Worm (Caenorhabditis elegans) whole organism, young adult: ENCODE results near the gene F11G11.15.

Experiments
- B0336.3 ChIP-seq: fragments of 200-800 bp; sonication (Bioruptor generic); IDR thresholded peaks from 2 replicates; pipeline ENCODE4 v1.3.6; 2022; ENCODE audit warnings: missing genetic modification characterization, missing compliant biosample characterization
- D2030.7 ChIP-seq: fragments of 200-800 bp; sonication (Bioruptor generic); IDR thresholded peaks from 2 replicates; pipeline ENCODE4 v1.3.6; 2022; ENCODE audit warnings: missing genetic modification reagents, missing genetic modification characterization, missing compliant biosample characterization
- F33H1.4 ChIP-seq: fragments of 200-800 bp; sonication (Bioruptor generic); IDR thresholded peaks from 2 replicates; pipeline ENCODE4 v1.3.6; 2022; ENCODE audit warnings: missing genetic modification reagents, missing genetic modification characterization, missing compliant biosample characterization
- F39B2.1 ChIP-seq: fragments of 200-800 bp; sonication (Bioruptor generic); IDR thresholded peaks from 2 replicates; pipeline ENCODE4 v1.3.6; 2022; ENCODE audit warnings: missing genetic modification reagents, missing genetic modification characterization, missing compliant biosample characterization
- F57A8.1 ChIP-seq: fragments of 200-800 bp; sonication (Bioruptor generic); optimal IDR thresholded peaks from 2 replicates; lab custom pipeline; 2018; ENCODE audit warnings: mild to moderate bottlenecking, missing genetic modification characterization, moderate library complexity, missing compliant biosample characterization
- K12H6.12 ChIP-seq: fragments of 200-800 bp; sonication (Bioruptor generic); optimal IDR thresholded peaks from 2 replicates; lab custom pipeline; 2018; ENCODE audit warnings: mild to moderate bottlenecking, missing genetic modification characterization, missing compliant biosample characterization
- Y53F4B.3 ChIP-seq: fragments of 200-800 bp; sonication (Bioruptor generic); IDR thresholded peaks from 2 replicates; pipeline ENCODE4 v1.3.6; 2022; ENCODE audit warnings: missing genetic modification reagents, missing genetic modification characterization, missing compliant biosample characterization
- Y67H2A.10 ChIP-seq: fragments of 200-800 bp; sonication (Bioruptor generic); conservative IDR thresholded peaks from 2 replicates; pipeline ENCODE4 v1.3.6; 2022; ENCODE audit warnings: missing genetic modification reagents, missing genetic modification characterization, missing compliant biosample characterization
- Y79H2A.3 ChIP-seq: fragments of 200-800 bp; sonication (Bioruptor generic); conservative IDR thresholded peaks from 2 replicates; pipeline ENCODE4 v1.3.6; 2022; ENCODE audit warnings: missing genetic modification reagents, missing genetic modification characterization, missing compliant biosample characterization
- akir-1 ChIP-seq: fragments of 200-800 bp; sonication (Bioruptor generic); optimal IDR thresholded peaks from 2 replicates; lab custom pipeline; 2018; ENCODE audit warnings: mild to moderate bottlenecking, missing genetic modification characterization, moderate library complexity, missing compliant biosample characterization
- athp-1 ChIP-seq: sonication (generic microtip); optimal IDR thresholded peaks from 2 replicates; lab custom pipeline; 2017; ENCODE audit warnings: mild to moderate bottlenecking, missing genetic modification characterization, missing compliant biosample characterization
- attf-5 ChIP-seq: fragments of 200-800 bp; sonication (Bioruptor generic); optimal IDR thresholded peaks from 2 replicates; lab custom pipeline; 2018; ENCODE audit warnings: mild to moderate bottlenecking, missing genetic modification characterization, missing compliant biosample characterization
- cebp-1 ChIP-seq, 2 experiments: fragments of 200-800 bp in 1 of 2; sonication (Bioruptor generic) in 1 of 2; sonication (generic microtip) in 1 of 2; IDR thresholded peaks in 1 of 2; optimal IDR thresholded peaks in 1 of 2; 2 replicates each; pipeline versions ENCODE4 v1.3.6 to Lab custom; 2017 to 2022; ENCODE audit warnings: missing compliant biosample characterization in 2 of 2, missing genetic modification characterization in 2 of 2, mild to moderate bottlenecking in 1 of 2, missing genetic modification reagents in 1 of 2, moderate library complexity in 1 of 2
- cebp-2 ChIP-seq: fragments of 200-800 bp; sonication (Bioruptor generic); IDR thresholded peaks from 2 replicates; pipeline ENCODE4 v1.3.6; 2022; ENCODE audit warnings: missing genetic modification characterization, missing compliant biosample characterization
- ceh-91 ChIP-seq: fragments of 200-800 bp; sonication (Bioruptor generic); IDR thresholded peaks from 2 replicates; pipeline ENCODE4 v1.3.6; 2022; ENCODE audit warnings: missing genetic modification reagents, missing genetic modification characterization, missing compliant biosample characterization
- die-1 ChIP-seq: sonication (generic microtip); optimal IDR thresholded peaks from 2 replicates; lab custom pipeline; 2016; ENCODE audit warnings: missing genotype, mild to moderate bottlenecking, missing genetic modification characterization, missing compliant biosample characterization
- dox-1 ChIP-seq: fragments of 200-800 bp; sonication (Bioruptor generic); IDR thresholded peaks from 2 replicates; pipeline ENCODE4 v1.3.6; 2022; ENCODE audit warnings: missing genetic modification reagents, missing genetic modification characterization, missing compliant biosample characterization
- dpl-1 ChIP-seq: fragments of 150-350 bp; optimal IDR thresholded peaks from 2 replicates; lab custom pipeline; 2014; ENCODE audit warnings: missing biosample characterization, missing genetic modification reagents, missing genetic modification characterization
- efl-1 ChIP-seq: fragments of 150-350 bp; optimal IDR thresholded peaks from 2 replicates; lab custom pipeline; 2014; ENCODE audit warnings: missing biosample characterization, missing genetic modification reagents, missing genetic modification characterization
- egl-44 ChIP-seq: fragments of 200-800 bp; sonication (Bioruptor generic); IDR thresholded peaks from 2 replicates; pipeline ENCODE4 v1.3.6; 2022; ENCODE audit warnings: missing genetic modification reagents, missing genetic modification characterization, missing compliant biosample characterization
- fkh-3 ChIP-seq: sonication (generic microtip); optimal IDR thresholded peaks from 2 replicates; lab custom pipeline; 2016; ENCODE audit warnings: mild to moderate bottlenecking, missing genetic modification characterization, missing compliant biosample characterization
- hlh-26 ChIP-seq: fragments of 200-800 bp; sonication (Bioruptor generic); conservative IDR thresholded peaks from 2 replicates; pipeline ENCODE4 v1.3.6; 2022; ENCODE audit warnings: missing genetic modification reagents, missing genetic modification characterization, missing compliant biosample characterization
- hsf-1 ChIP-seq: fragments of 200-800 bp; sonication (Bioruptor generic); IDR thresholded peaks from 2 replicates; pipeline ENCODE4 v1.3.6; 2022; ENCODE audit warnings: missing genetic modification reagents, missing genetic modification characterization, missing compliant biosample characterization
- lin-26 ChIP-seq: fragments of 200-800 bp; sonication (Bioruptor generic); IDR thresholded peaks from 2 replicates; pipeline ENCODE4 v1.3.6; 2022; ENCODE audit warnings: missing genetic modification reagents, missing genetic modification characterization, missing compliant biosample characterization
- lin-40 ChIP-seq: sonication (generic microtip); optimal IDR thresholded peaks from 2 replicates; lab custom pipeline; 2016; ENCODE audit warnings: missing genetic modification characterization, mild to moderate bottlenecking, missing compliant biosample characterization, missing genotype, missing genetic modification reagents
- lin-54 ChIP-seq: fragments of 200-800 bp; sonication (Bioruptor generic); optimal IDR thresholded peaks from 2 replicates; lab custom pipeline; 2018; ENCODE audit warnings: mild to moderate bottlenecking, missing genetic modification characterization, missing compliant biosample characterization
- lsl-1 ChIP-seq: fragments of 200-800 bp; sonication (Bioruptor generic); optimal IDR thresholded peaks from 2 replicates; lab custom pipeline; 2018; ENCODE audit warnings: mild to moderate bottlenecking, missing genetic modification characterization, moderate library complexity, missing compliant biosample characterization
- madf-6 ChIP-seq: fragments of 200-800 bp; sonication (Bioruptor generic); IDR thresholded peaks from 2 replicates; pipeline ENCODE4 v1.3.6; 2022; ENCODE audit warnings: missing genetic modification reagents, missing genetic modification characterization, missing compliant biosample characterization
- madf-8 ChIP-seq: fragments of 200-800 bp; sonication (Bioruptor generic); conservative IDR thresholded peaks from 2 replicates; pipeline ENCODE4 v1.3.6; 2022; ENCODE audit warnings: missing genetic modification reagents, missing genetic modification characterization, missing compliant biosample characterization
- mcd-1 ChIP-seq: fragments of 200-800 bp; sonication (Bioruptor generic); IDR thresholded peaks from 2 replicates; pipeline ENCODE4 v1.3.6; 2022; ENCODE audit warnings: missing genetic modification reagents, missing genetic modification characterization, missing compliant biosample characterization
- nfya-2 ChIP-seq: fragments of 200-800 bp; sonication (Bioruptor generic); IDR thresholded peaks from 2 replicates; pipeline ENCODE4 v1.3.6; 2022; ENCODE audit warnings: missing genetic modification reagents, missing genetic modification characterization, missing compliant biosample characterization
- nhr-120 ChIP-seq: fragments of 200-800 bp; sonication (Bioruptor generic); IDR thresholded peaks from 2 replicates; pipeline ENCODE4 v1.3.6; 2022; ENCODE audit warnings: missing genetic modification characterization, missing compliant biosample characterization
- nhr-179 ChIP-seq: sonication (generic microtip); optimal IDR thresholded peaks from 2 replicates; lab custom pipeline; 2016; ENCODE audit warnings: mild to moderate bottlenecking, missing genetic modification characterization, missing compliant biosample characterization
- nhr-80 ChIP-seq: sonication (generic microtip); optimal IDR thresholded peaks from 2 replicates; lab custom pipeline; 2016; ENCODE audit warnings: missing genetic modification characterization, missing compliant biosample characterization
- snpc-1.3 ChIP-seq: sonication (generic microtip); optimal IDR thresholded peaks from 2 replicates; lab custom pipeline; 2017; ENCODE audit warnings: missing genetic modification characterization, mild to moderate bottlenecking, missing compliant biosample characterization, antibody characterized with exemption, moderate library complexity, missing genotype, missing genetic modification reagents; ENCODE audit not compliant: insufficient read depth
- somi-1 ChIP-seq: fragments of 200-800 bp; sonication (Bioruptor generic); optimal IDR thresholded peaks from 2 replicates; lab custom pipeline; 2018; ENCODE audit warnings: mild to moderate bottlenecking, missing genetic modification characterization, missing compliant biosample characterization
- sptf-2 ChIP-seq: fragments of 200-800 bp; sonication (Bioruptor generic); optimal IDR thresholded peaks from 2 replicates; lab custom pipeline; 2018; ENCODE audit warnings: mild to moderate bottlenecking, missing genetic modification characterization, missing compliant biosample characterization
- unc-62 ChIP-seq: fragments of 150-350 bp; optimal IDR thresholded peaks from 2 replicates; lab custom pipeline; 2014; ENCODE audit warnings: missing biosample characterization, missing genetic modification reagents, missing genetic modification characterization
- xnd-1 ChIP-seq: sonication (generic microtip); optimal IDR thresholded peaks from 2 replicates; lab custom pipeline; 2016; ENCODE audit warnings: missing genotype, missing genetic modification reagents, missing genetic modification characterization, missing compliant biosample characterization
- zim-3 ChIP-seq: sonication (generic microtip); optimal IDR thresholded peaks from 2 replicates; lab custom pipeline; 2017; ENCODE audit warnings: mild to moderate bottlenecking, missing genetic modification characterization, moderate library complexity, missing compliant biosample characterization

F11G11.15 gene

DNA sequence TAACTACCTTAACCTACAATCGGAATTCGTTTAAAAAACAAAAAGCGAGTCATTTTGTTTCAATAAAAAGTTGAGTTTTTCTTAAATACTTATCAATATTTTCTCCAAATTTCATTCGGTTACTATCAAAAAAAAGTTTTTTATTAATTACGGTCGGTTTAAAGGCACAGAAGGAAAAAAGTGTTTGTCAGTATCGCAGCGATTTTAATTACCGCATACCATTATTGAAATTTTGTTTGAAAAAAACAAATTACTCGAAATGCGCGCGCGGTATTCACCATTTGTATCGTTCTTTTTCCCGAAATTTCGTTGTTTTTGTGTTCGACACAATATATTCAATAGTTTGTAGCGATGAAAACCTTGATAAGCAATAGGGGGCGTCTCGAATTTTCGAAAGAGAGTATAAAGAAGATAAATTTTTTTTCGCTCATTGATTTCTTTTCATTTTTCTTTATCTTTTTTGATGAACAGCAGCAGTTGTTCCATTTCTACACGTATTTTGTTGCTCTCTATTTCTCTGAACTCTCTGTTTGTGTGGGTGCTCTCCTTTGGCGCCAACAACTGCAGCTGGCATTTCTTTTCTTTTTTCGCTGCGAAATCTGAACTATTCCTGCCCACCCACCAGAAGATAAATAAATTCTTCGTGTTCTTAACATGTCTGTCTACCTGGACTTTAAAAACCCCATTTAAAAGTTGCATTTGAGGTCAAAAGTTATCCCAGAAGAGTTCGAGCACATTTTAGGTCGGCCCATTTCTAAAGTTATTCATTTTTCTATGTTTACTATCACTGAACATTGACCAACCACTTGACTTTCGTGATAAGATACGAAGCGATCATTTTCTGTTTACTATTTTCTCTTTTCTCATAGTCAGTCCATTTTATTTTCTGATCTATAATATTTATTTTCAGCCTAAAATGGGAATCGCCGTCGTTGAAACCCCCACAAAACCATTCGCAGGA is 14.2 kb downstream of the F11G11.15 start, which contains the start of gene pgm-1:
pgm-1 (plus strand) TSS at position 911 of the 961 bp plus-strand sequence.
- no peak for TF ChIP-seq Y53F4B.3 (GFP tag; lab: Robert Waterston, UW)
- TF ChIP-seq mcd-1 (GFP tag; lab: Robert Waterston, UW): 0 out of 2 replicates have a peak, but pooled peaks have one; percentile 13
- TF ChIP-seq ceh-91 (GFP tag; lab: Robert Waterston, UW): peak; percentile 77
- TF ChIP-seq hsf-1: peak; percentile 86
- no peak for TF ChIP-seq die-1 (tag; lab: Kevin White, UChicago)
- TF ChIP-seq akir-1 (GFP tag; lab: Kevin White, UChicago): no peak
- no peak for TF ChIP-seq nhr-179 (tag; lab: Kevin White, UChicago)
- peak; percentile 31 for TF ChIP-seq attf-5 (GFP tag; lab: Kevin White, UChicago)
- TF ChIP-seq somi-1 (GFP tag; lab: Kevin White, UChicago): no peak
- TF ChIP-seq zim-3 (tag; lab: Kevin White, UChicago): no peak
- TF ChIP-seq lin-54 (GFP tag; lab: Kevin White, UChicago): no peak
- TF ChIP-seq lsl-1 (GFP tag; lab: Kevin White, UChicago): peak; percentile 94
- TF ChIP-seq unc-62 (GFP tag; lab: Kevin White, UChicago): no peak
- TF ChIP-seq sptf-2 (GFP tag; lab: Kevin White, UChicago): no peak
- TF ChIP-seq dox-1 (GFP tag; lab: Robert Waterston, UW): peak; percentile 25; the same call in 1 of the 2 replicates
- no peak for TF ChIP-seq hlh-26 (GFP tag; lab: Robert Waterston, UW)
- peak; percentile 90 for TF ChIP-seq madf-6 (GFP tag; lab: Robert Waterston, UW)
- 0 out of 2 replicates have a peak, but pooled peaks have one; percentile 12 for TF ChIP-seq D2030.7
- TF ChIP-seq efl-1 (GFP tag; lab: Kevin White, UChicago): peak; percentile 74
- TF ChIP-seq nfya-2 (GFP tag; lab: Robert Waterston, UW): no peak
- no peak for TF ChIP-seq F39B2.1 (GFP tag; lab: Robert Waterston, UW)
- no peak for TF ChIP-seq nhr-120 (GFP tag; lab: Robert Waterston, UW)
- no peak for TF ChIP-seq cebp-2 (GFP tag; lab: Robert Waterston, UW)
- no peak for TF ChIP-seq B0336.3
- no peak for TF ChIP-seq Y79H2A.3 (GFP tag; lab: Robert Waterston, UW)
- peak; percentile 15 for TF ChIP-seq nhr-80 (tag; lab: Kevin White, UChicago)
- no peak for TF ChIP-seq cebp-1 (GFP tag; IDR thresholded peaks at IDR 0.05; lab: Robert Waterston, UW)
- TF ChIP-seq cebp-1 (tag; optimal IDR thresholded peaks at IDR 0.05; lab: Kevin White, UChicago): peak; percentile 24
- no peak for TF ChIP-seq egl-44 (GFP tag; lab: Robert Waterston, UW)
- no peak for TF ChIP-seq Y67H2A.10 (GFP tag; lab: Robert Waterston, UW)
- TF ChIP-seq dpl-1 (GFP tag; lab: Kevin White, UChicago): peak; percentile 19
- peak; percentile 73 for TF ChIP-seq xnd-1 (tag; lab: Kevin White, UChicago)
- TF ChIP-seq fkh-3: no peak
- TF ChIP-seq lin-40 (tag; lab: Kevin White, UChicago): peak; percentile 3
- peak; percentile 74 for TF ChIP-seq madf-8 (GFP tag; lab: Robert Waterston, UW)
- TF ChIP-seq F33H1.4 (GFP tag; lab: Robert Waterston, UW): peak; percentile 52; the same call in 1 of the 2 replicates
- TF ChIP-seq athp-1: no peak
- peak; percentile 8 for TF ChIP-seq snpc-1.3 (tag; lab: Kevin White, UChicago)
- TF ChIP-seq lin-26 (GFP tag; lab: Robert Waterston, UW): 0 out of 2 replicates have a peak, but pooled peaks have one; percentile 24
- TF ChIP-seq K12H6.12 (tag; lab: Kevin White, UChicago): peak; percentile 14
- no peak for TF ChIP-seq F57A8.1 (GFP tag; lab: Kevin White, UChicago)
